Fruit fly (Drosophila melanogaster) whole organism, embryonic: ENCODE measurements around the gene pix.

ENCODE experiments used
- ATbp ChIP-seq: fragments of 200-800 bp; sonication (Bioruptor generic); optimal IDR thresholded peaks from 2 replicates; lab custom pipeline; 2017; ENCODE audit warnings: missing biosample characterization, mild to moderate bottlenecking, missing genetic modification characterization, missing genetic modification reagents
- CG10431 ChIP-seq: fragments of 200-800 bp; sonication (Bioruptor generic); optimal IDR thresholded peaks from 3 replicates; lab custom pipeline; 2018; ENCODE audit warnings: missing biosample characterization, mild to moderate bottlenecking, missing genetic modification characterization
- CG10543 ChIP-seq: fragments of 200-800 bp; sonication (Bioruptor generic); optimal IDR thresholded peaks from 3 replicates; lab custom pipeline; 2017; ENCODE audit warnings: missing biosample characterization, mild to moderate bottlenecking, missing genetic modification characterization, moderate library complexity
- CG10979 ChIP-seq: fragments of 200-800 bp; sonication (Bioruptor generic); optimal IDR thresholded peaks from 2 replicates; lab custom pipeline; 2018; ENCODE audit warnings: missing biosample characterization, mild to moderate bottlenecking, missing genetic modification characterization, moderate library complexity
- CG11093 ChIP-seq: fragments of 200-800 bp; sonication (Bioruptor generic); IDR thresholded peaks from 3 replicates; pipeline ENCODE4 v1.3.6; 2022; ENCODE audit warnings: missing biosample characterization, missing genetic modification characterization
- CG12942 ChIP-seq: fragments of 200-800 bp; sonication (Bioruptor generic); optimal IDR thresholded peaks from 3 replicates; lab custom pipeline; 2016; ENCODE audit warnings: missing biosample characterization, missing genetic modification characterization
- CG14014 ChIP-seq: fragments of 200-800 bp; sonication (Bioruptor generic); IDR thresholded peaks from 2 replicates; pipeline ENCODE4 v1.3.6; 2022; ENCODE audit warnings: missing biosample characterization, missing genetic modification characterization
- CG14710 ChIP-seq: fragments of 200-800 bp; sonication (Bioruptor generic); optimal IDR thresholded peaks from 3 replicates; lab custom pipeline; 2019; ENCODE audit warnings: missing biosample characterization, mild to moderate bottlenecking, missing genetic modification characterization, moderate library complexity
- CG15269 ChIP-seq: fragments of 200-800 bp; sonication (Bioruptor generic); optimal IDR thresholded peaks from 2 replicates; lab custom pipeline; 2018; ENCODE audit warnings: missing biosample characterization, mild to moderate bottlenecking, missing genetic modification characterization, moderate library complexity
- CG15696 ChIP-seq: fragments of 200-800 bp; sonication (Bioruptor generic); optimal IDR thresholded peaks from 2 replicates; lab custom pipeline; 2019; ENCODE audit warnings: missing biosample characterization, mild to moderate bottlenecking, missing genetic modification characterization, moderate library complexity
- CG16813 ChIP-seq: fragments of 200-800 bp; sonication (Bioruptor generic); IDR thresholded peaks from 3 replicates; pipeline ENCODE4 v1.3.6; 2022; ENCODE audit warnings: missing biosample characterization, missing genetic modification characterization; ENCODE audit not compliant: partially characterized antibody
- CG17361 ChIP-seq: fragments of 200-800 bp; sonication (Bioruptor generic); IDR thresholded peaks from 3 replicates; pipeline ENCODE4 v1.3.6; 2022; ENCODE audit warnings: missing biosample characterization, missing genetic modification characterization
- CG18262 ChIP-seq: fragments of 200-800 bp; optimal IDR thresholded peaks from 3 replicates; lab custom pipeline; 2019; ENCODE audit warnings: missing biosample characterization, mild to moderate bottlenecking, missing genetic modification characterization, moderate library complexity
- CG18476 ChIP-seq: fragments of 200-800 bp; sonication (Bioruptor generic); optimal IDR thresholded peaks from 2 replicates; lab custom pipeline; 2016; ENCODE audit warnings: missing biosample characterization, mild to moderate bottlenecking, missing genetic modification characterization
- CG18619 ChIP-seq: fragments of 200-800 bp; sonication (Bioruptor generic); optimal IDR thresholded peaks from 3 replicates; lab custom pipeline; 2017; ENCODE audit warnings: missing biosample characterization, mild to moderate bottlenecking, missing genetic modification characterization
- CG2712 ChIP-seq: fragments of 200-800 bp; optimal IDR thresholded peaks from 3 replicates; lab custom pipeline; 2019; ENCODE audit warnings: missing biosample characterization, mild to moderate bottlenecking, missing genetic modification characterization, moderate library complexity
- CG30403 ChIP-seq: fragments of 200-800 bp; sonication (Bioruptor generic); optimal IDR thresholded peaks from 3 replicates; lab custom pipeline; 2016; ENCODE audit warnings: missing biosample characterization, missing genetic modification characterization
- CG4617 ChIP-seq: fragments of 200-800 bp; sonication (Bioruptor generic); optimal IDR thresholded peaks from 3 replicates; lab custom pipeline; 2016; ENCODE audit warnings: missing biosample characterization, missing genetic modification characterization, borderline replicate concordance
- CG7786 ChIP-seq: fragments of 200-800 bp; sonication (Bioruptor generic); optimal IDR thresholded peaks from 2 replicates; lab custom pipeline; 2016; ENCODE audit warnings: missing biosample characterization, missing genetic modification characterization
- CG9817 ChIP-seq: fragments of 200-800 bp; sonication (Bioruptor generic); optimal IDR thresholded peaks from 2 replicates; lab custom pipeline; 2018; ENCODE audit warnings: missing biosample characterization, mild to moderate bottlenecking, missing genetic modification characterization, moderate library complexity
- Dad ChIP-seq: fragments of 200-800 bp; sonication (Bioruptor generic); optimal IDR thresholded peaks from 3 replicates; lab custom pipeline; 2016; ENCODE audit warnings: missing biosample characterization, missing genetic modification characterization
- Ets97D ChIP-seq: fragments of 200-800 bp; sonication (Bioruptor generic); optimal IDR thresholded peaks from 3 replicates; lab custom pipeline; 2016; ENCODE audit warnings: missing biosample characterization, missing genetic modification characterization
- MBD-R2 ChIP-seq: fragments of 200-800 bp; sonication (Bioruptor generic); IDR thresholded peaks from 2 replicates; pipeline ENCODE4 v1.3.6; 2022; ENCODE audit warnings: missing biosample characterization, missing genetic modification characterization
- Mad ChIP-seq: fragments of 200-800 bp; sonication (Bioruptor generic); optimal IDR thresholded peaks from 2 replicates; lab custom pipeline; 2016; ENCODE audit warnings: missing biosample characterization, missing genetic modification characterization
- NfI ChIP-seq: fragments of 200-800 bp; sonication (Bioruptor generic); optimal IDR thresholded peaks from 3 replicates; lab custom pipeline; 2018; ENCODE audit warnings: missing biosample characterization, mild to moderate bottlenecking, missing genetic modification characterization, moderate library complexity
- Pdp1 ChIP-seq, 2 experiments: fragments of 200-800 bp; sonication (Bioruptor generic); optimal IDR thresholded peaks; 3 replicates each; lab custom pipeline; 2016; ENCODE audit warnings: missing biosample characterization in 2 of 2, missing genetic modification characterization in 2 of 2, mild to moderate bottlenecking in 1 of 2, moderate library complexity in 1 of 2
- Sin3A ChIP-seq: fragments of >200 bp; optimal IDR thresholded peaks from 2 replicates; lab custom pipeline; 2018
- Xbp1 ChIP-seq: fragments of 200-800 bp; sonication (Bioruptor generic); optimal IDR thresholded peaks from 3 replicates; lab custom pipeline; 2016; ENCODE audit warnings: missing biosample characterization, mild to moderate bottlenecking, missing genetic modification characterization
- abd-A ChIP-seq: fragments of 200-800 bp; sonication (Bioruptor generic); optimal IDR thresholded peaks from 3 replicates; lab custom pipeline; 2019; ENCODE audit warnings: missing biosample characterization, mild to moderate bottlenecking, missing genetic modification characterization, moderate library complexity
- az2 ChIP-seq: fragments of 200-800 bp; sonication (Bioruptor generic); optimal IDR thresholded peaks from 3 replicates; lab custom pipeline; 2016; ENCODE audit warnings: missing biosample characterization, missing genetic modification characterization
- bbx ChIP-seq: fragments of 200-800 bp; sonication (Bioruptor generic); IDR thresholded peaks from 2 replicates; pipeline ENCODE4 v1.3.6; 2022; ENCODE audit warnings: missing biosample characterization, missing genetic modification characterization; ENCODE audit not compliant: partially characterized antibody
- chm ChIP-seq: fragments of 200-800 bp; sonication (Bioruptor generic); IDR thresholded peaks from 2 replicates; pipeline ENCODE4 v1.3.6; 2022; ENCODE audit warnings: missing biosample characterization, missing genetic modification characterization
- crp ChIP-seq, 2 experiments: fragments of 200-800 bp; sonication (Bioruptor generic); optimal IDR thresholded peaks; 2 replicates in 1 of 2; 3 replicates in 1 of 2; lab custom pipeline; 2017; ENCODE audit warnings: missing biosample characterization in 2 of 2, missing genetic modification characterization in 2 of 2, mild to moderate bottlenecking in 1 of 2, moderate library complexity in 1 of 2
- da ChIP-seq: fragments of 200-800 bp; sonication (Bioruptor generic); optimal IDR thresholded peaks from 2 replicates; lab custom pipeline; 2016; ENCODE audit warnings: missing biosample characterization, missing genetic modification characterization
- dimm ChIP-seq: fragments of 200-800 bp; sonication (Bioruptor generic); IDR thresholded peaks from 2 replicates; pipeline ENCODE4 v1.3.6; 2022; ENCODE audit warnings: missing biosample characterization, missing genetic modification characterization
- disco-r ChIP-seq: fragments of 200-800 bp; sonication (Bioruptor generic); optimal IDR thresholded peaks from 2 replicates; lab custom pipeline; 2016; ENCODE audit warnings: missing biosample characterization, missing genetic modification characterization
- dpn ChIP-seq, 2 experiments: fragments of 200-800 bp; sonication (Bioruptor generic); optimal IDR thresholded peaks; 3 replicates each; lab custom pipeline; 2016; ENCODE audit warnings: missing biosample characterization in 2 of 2, missing genetic modification characterization in 2 of 2
- eve ChIP-seq, 2 experiments: fragments of >200 bp; optimal IDR thresholded peaks; 2 replicates each; lab custom pipeline; 2017; ENCODE audit warnings: missing biosample characterization in 2 of 2, missing genetic modification characterization in 2 of 2
- ftz-f1 ChIP-seq: fragments of 200-800 bp; sonication (Bioruptor generic); optimal IDR thresholded peaks from 2 replicates; lab custom pipeline; 2016; ENCODE audit warnings: missing biosample characterization, missing genetic modification characterization
- grn ChIP-seq: fragments of 200-800 bp; sonication (Bioruptor generic); optimal IDR thresholded peaks from 3 replicates; lab custom pipeline; 2017; ENCODE audit warnings: missing biosample characterization, missing genetic modification characterization
- hkb ChIP-seq, 2 experiments: fragments of 200-800 bp in 1 of 2; fragments of >200 bp in 1 of 2; sonication (Bioruptor generic) in 1 of 2; IDR thresholded peaks in 1 of 2; optimal IDR thresholded peaks in 1 of 2; 2 replicates each; pipeline versions ENCODE4 v1.3.6 to Lab custom; 2017 to 2022; ENCODE audit warnings: missing biosample characterization in 1 of 2, missing genetic modification characterization in 1 of 2
- otp ChIP-seq: fragments of 200-800 bp; sonication (Bioruptor generic); IDR thresholded peaks from 3 replicates; pipeline ENCODE4, ENCODE4 v1.3.6; 2022; ENCODE audit warnings: missing biosample characterization, missing genetic modification characterization
- pnt ChIP-seq: fragments of 200-800 bp; sonication (Bioruptor generic); optimal IDR thresholded peaks from 3 replicates; lab custom pipeline; 2016; ENCODE audit warnings: missing biosample characterization, missing genetic modification characterization
- psq ChIP-seq: fragments of 200-800 bp; sonication (Bioruptor generic); optimal IDR thresholded peaks from 2 replicates; lab custom pipeline; 2017; ENCODE audit warnings: missing biosample characterization, missing genetic modification characterization
- pum ChIP-seq: fragments of 200-800 bp; sonication (Bioruptor generic); optimal IDR thresholded peaks from 2 replicates; lab custom pipeline; 2016; ENCODE audit warnings: missing biosample characterization, missing genetic modification characterization
- pzg ChIP-seq: fragments of 200-800 bp; sonication (Bioruptor generic); optimal IDR thresholded peaks from 3 replicates; lab custom pipeline; 2018; ENCODE audit warnings: missing biosample characterization, mild to moderate bottlenecking, missing genetic modification characterization, moderate library complexity
- sens ChIP-seq: fragments of 200-800 bp; sonication (Bioruptor generic); peaks from one replicate; lab custom pipeline; 2016; ENCODE audit warnings: missing biosample characterization, missing genetic modification characterization
- slbo ChIP-seq: fragments of 200-800 bp; sonication (Bioruptor generic); IDR thresholded peaks from 2 replicates; pipeline ENCODE4 v1.3.6; 2022; ENCODE audit warnings: missing biosample characterization, missing genetic modification characterization

pix gene

dm6 chr3L:8974478-8975477 lies at the start of gene pix, which contains the start of gene Srp68 (continued):
- TF ChIP-seq crp (GFP tag; optimal IDR thresholded peaks at IDR 0.05; lab: Kevin White, UChicago) (peak in 1 of 2 experiments; percentile 36), CG16813 (GFP tag; lab: Robert Waterston, UW) (peak; percentile 88), CG17361 (peak; percentile 88), abd-A (tag; lab: Kevin White, UChicago) (no peak), grn (GFP tag; lab: Kevin White, UChicago) (no peak), CG18476 (GFP tag; lab: Kevin White, UChicago) (peak; percentile 40), psq (GFP tag; lab: Kevin White, UChicago) (peak; percentile 3), pnt (GFP tag; lab: Kevin White, UChicago) (no peak), NfI (GFP tag; lab: Kevin White, UChicago) (peak; percentile 68), pzg (GFP tag; lab: Kevin White, UChicago) (peak; percentile 45), disco-r (GFP tag; lab: Kevin White, UChicago) (peak; percentile 7), CG15696 (peak; percentile 66), pum (GFP tag; lab: Kevin White, UChicago) (peak; percentile 9), CG14014 (GFP tag; lab: Robert Waterston, UW) (no peak; the same call in 1 of the 2 replicates), CG30403 (GFP tag; lab: Kevin White, UChicago) (peak; percentile 78), sens (GFP tag; lab: Kevin White, UChicago) (peak; percentile 91), dpn (GFP tag; optimal IDR thresholded peaks at IDR 0.05; lab: Kevin White, UChicago) (peak; percentile 44 to 63), hkb (optimal IDR thresholded peaks at IDR 0.05; lab: Kevin White, UChicago) (no peak), hkb (GFP tag; IDR thresholded peaks at IDR 0.05; lab: Robert Waterston, UW) (no peak), Ets97D (peak; percentile 41), slbo (peak; percentile 65; the same call in 1 of the 2 replicates), Xbp1 (GFP tag; lab: Kevin White, UChicago) (peak; percentile 72), Mad (GFP tag; lab: Kevin White, UChicago) (peak; percentile 15), CG7786 (GFP tag; lab: Kevin White, UChicago) (peak; percentile 43), az2 (peak; percentile 48), CG10543 (peak; percentile 81), CG18262 (tag; lab: Kevin White, UChicago) (peak; percentile 79), CG10431 (GFP tag; lab: Kevin White, UChicago) (peak; percentile 43), CG2712 (peak; percentile 82), otp (GFP tag; lab: Robert Waterston, UW) (no peak), chm (no peak), da (no peak), Dad (peak; percentile 34), CG9817 (peak; percentile 66), MBD-R2 (GFP tag; lab: Robert Waterston, UW) (peak; percentile 72), bbx (GFP tag; lab: Robert Waterston, UW) (no peak), CG11093 (GFP tag; lab: Robert Waterston, UW) (no peak), Sin3A (peak; percentile 42), Pdp1 (GFP tag; optimal IDR thresholded peaks at IDR 0.05; lab: Kevin White, UChicago) (peak; percentile 46 to 68), eve (GFP tag; optimal IDR thresholded peaks at IDR 0.05; lab: Kevin White, UChicago) (no peak), CG4617 (GFP tag; lab: Kevin White, UChicago) (peak; percentile 67), CG18619 (peak; percentile 50), ATbp (GFP tag; lab: Kevin White, UChicago) (no peak), ftz-f1 (no peak), CG10979 (peak; percentile 42), CG15269 (no peak), CG12942 (peak; percentile 31), CG14710 (peak; percentile 87), dimm (GFP tag; lab: Robert Waterston, UW) (no peak)
